Fruit fly (Drosophila melanogaster): Measurements from ENCODE around the gene CG34183.

- TF ChIP-seq pan (optimal IDR thresholded peaks at IDR 0.05), result no peak
- TF ChIP-seq Abd-B (GFP tag; optimal IDR thresholded peaks at IDR 0.05), result no peak
- TF ChIP-seq Sp1 (GFP tag; optimal IDR thresholded peaks at IDR 0.05), result no peak
- no peak for TF ChIP-seq tai (GFP tag; optimal IDR thresholded peaks at IDR 0.05)
- TF ChIP-seq h (GFP tag; optimal IDR thresholded peaks at IDR 0.05), result no peak
- TF ChIP-seq psq (GFP tag; optimal IDR thresholded peaks at IDR 0.05), result no peak
- TF ChIP-seq brk (GFP tag; optimal IDR thresholded peaks at IDR 0.05), result no peak
- no peak for TF ChIP-seq rgr (GFP tag; optimal IDR thresholded peaks at IDR 0.05)
- TF ChIP-seq Dif (GFP tag; optimal IDR thresholded peaks at IDR 0.05; ENCODE audit: partially characterized antibody), result no peak
- no peak for TF ChIP-seq Dfd (GFP tag; optimal IDR thresholded peaks at IDR 0.05)
These were observed 4.5 kb downstream of the CG34183 start, which contains the start of gene nAChRalpha6 for dm6 chr2L:9886086-9886485.

All from whole organism, wandering third instar larva.